Fruit fly (Drosophila melanogaster) whole organism, embryonic: Measurements from ENCODE around the gene CG7943.

ENCODE experiments used
- Adf1 ChIP-seq: fragments of 200-800 bp; sonication (Bioruptor generic); IDR thresholded peaks from 2 replicates; pipeline ENCODE4 v1.3.6; 2022; ENCODE audit warnings: missing biosample characterization, missing genetic modification characterization
- Atf6 ChIP-seq: fragments of 200-800 bp; sonication (Bioruptor generic); IDR thresholded peaks from 2 replicates; pipeline ENCODE4 v1.3.6; 2022; ENCODE audit warnings: missing biosample characterization, missing genetic modification characterization
- Awh ChIP-seq: fragments of 200-800 bp; sonication (Bioruptor generic); IDR thresholded peaks from 2 replicates; pipeline ENCODE4, ENCODE4 v1.3.6; 2022; ENCODE audit warnings: missing biosample characterization, missing genetic modification characterization
- CG1024 ChIP-seq: fragments of 200-800 bp; sonication (Bioruptor generic); IDR thresholded peaks from 2 replicates; pipeline ENCODE4 v1.3.6; 2022; ENCODE audit warnings: missing biosample characterization, missing genetic modification characterization
- CG10654 ChIP-seq: fragments of 200-800 bp; sonication (Bioruptor generic); optimal IDR thresholded peaks from 2 replicates; lab custom pipeline; 2016; ENCODE audit warnings: missing biosample characterization, missing genetic modification characterization
- CG11560 ChIP-seq: fragments of 200-800 bp; sonication (Bioruptor generic); IDR thresholded peaks from 3 replicates; pipeline ENCODE4 v1.3.6; 2022; ENCODE audit warnings: missing biosample characterization, missing genetic modification characterization
- CG12071 ChIP-seq: fragments of 200-800 bp; sonication (Bioruptor generic); optimal IDR thresholded peaks from 3 replicates; lab custom pipeline; 2018; ENCODE audit warnings: missing biosample characterization, mild to moderate bottlenecking, missing genetic modification characterization
- CG12236 ChIP-seq: fragments of 200-800 bp; sonication (Bioruptor generic); optimal IDR thresholded peaks from 2 replicates; lab custom pipeline; 2016; ENCODE audit warnings: missing biosample characterization, missing genetic modification characterization
- CG14014 ChIP-seq: fragments of 200-800 bp; sonication (Bioruptor generic); IDR thresholded peaks from 2 replicates; pipeline ENCODE4 v1.3.6; 2022; ENCODE audit warnings: missing biosample characterization, missing genetic modification characterization
- CG1603 ChIP-seq: fragments of 200-800 bp; sonication (Bioruptor generic); optimal IDR thresholded peaks from 2 replicates; lab custom pipeline; 2019; ENCODE audit warnings: missing biosample characterization, mild to moderate bottlenecking, missing genetic modification characterization, moderate library complexity
- CG16779 ChIP-seq: fragments of 200-800 bp; sonication (Bioruptor generic); IDR thresholded peaks from 2 replicates; pipeline ENCODE4 v1.3.6; 2022; ENCODE audit warnings: missing biosample characterization, missing genetic modification characterization
- CG16815 ChIP-seq: fragments of 200-800 bp; sonication (Bioruptor generic); optimal IDR thresholded peaks from 3 replicates; lab custom pipeline; 2017; ENCODE audit warnings: missing biosample characterization, mild to moderate bottlenecking, missing genetic modification characterization
- CG17612 ChIP-seq: fragments of 200-800 bp; sonication (Bioruptor generic); IDR thresholded peaks from 2 replicates; pipeline ENCODE4 v1.3.6; 2022; ENCODE audit warnings: missing biosample characterization, missing genetic modification characterization
- CG17829 ChIP-seq: fragments of 200-800 bp; optimal IDR thresholded peaks from 2 replicates; lab custom pipeline; 2019; ENCODE audit warnings: missing biosample characterization, mild to moderate bottlenecking, missing genetic modification characterization, moderate library complexity
- CG17912 ChIP-seq: fragments of 200-800 bp; sonication (Bioruptor generic); optimal IDR thresholded peaks from 2 replicates; lab custom pipeline; 2018; ENCODE audit warnings: missing biosample characterization, mild to moderate bottlenecking, missing genetic modification characterization
- CG30431 ChIP-seq: fragments of 200-800 bp; sonication (Bioruptor generic); optimal IDR thresholded peaks from 2 replicates; lab custom pipeline; 2017; ENCODE audit warnings: missing biosample characterization, missing genetic modification characterization
- CG31441 ChIP-seq: fragments of 200-800 bp; sonication (Bioruptor generic); IDR thresholded peaks from 2 replicates; pipeline ENCODE4 v1.3.6; 2022; ENCODE audit warnings: missing biosample characterization, missing genetic modification characterization
- CG32772 ChIP-seq: fragments of 200-800 bp; sonication (Bioruptor generic); IDR thresholded peaks from 2 replicates; pipeline ENCODE4 v1.3.6; 2022; ENCODE audit warnings: missing biosample characterization, missing genetic modification characterization
- CG3281 ChIP-seq: fragments of 200-800 bp; sonication (Bioruptor generic); optimal IDR thresholded peaks from 3 replicates; lab custom pipeline; 2017; ENCODE audit warnings: missing biosample characterization, mild to moderate bottlenecking, missing genetic modification characterization
- CG34224 ChIP-seq: fragments of 200-800 bp; sonication (Bioruptor generic); IDR thresholded peaks from 3 replicates; pipeline ENCODE4 v1.3.6; 2022; ENCODE audit warnings: missing biosample characterization, missing genetic modification characterization; ENCODE audit not compliant: partially characterized antibody
- CG3995 ChIP-seq: fragments of 200-800 bp; sonication (Bioruptor generic); optimal IDR thresholded peaks from 3 replicates; lab custom pipeline; 2016; ENCODE audit warnings: missing biosample characterization, missing genetic modification characterization
- CG4404 ChIP-seq: fragments of 200-800 bp; sonication (Bioruptor generic); IDR thresholded peaks from 2 replicates; pipeline ENCODE4 v1.3.6; 2022; ENCODE audit warnings: missing biosample characterization, missing genetic modification characterization
- CG4820 ChIP-seq: fragments of 200-800 bp; sonication (Bioruptor generic); optimal IDR thresholded peaks from 3 replicates; lab custom pipeline; 2016; ENCODE audit warnings: missing biosample characterization, missing genetic modification characterization
- CG6689 ChIP-seq: fragments of 200-800 bp; sonication (Bioruptor generic); IDR thresholded peaks from 2 replicates; pipeline ENCODE4 v1.3.6; 2022; ENCODE audit warnings: missing biosample characterization, missing genetic modification characterization
- CG7928 ChIP-seq: fragments of 200-800 bp; sonication (Bioruptor generic); optimal IDR thresholded peaks from 2 replicates; lab custom pipeline; 2017; ENCODE audit warnings: missing biosample characterization, mild to moderate bottlenecking, missing genetic modification characterization
- Doc3 ChIP-seq: fragments of 200-800 bp; sonication (Bioruptor generic); IDR thresholded peaks from 3 replicates; pipeline ENCODE4 v1.3.6; 2022; ENCODE audit warnings: missing biosample characterization, missing genetic modification characterization; ENCODE audit not compliant: partially characterized antibody
- Eip74EF ChIP-seq, 2 experiments: fragments of 200-800 bp in 1 of 2; fragments of >200 bp in 1 of 2; sonication (Bioruptor generic) in 1 of 2; optimal IDR thresholded peaks; 2 replicates each; lab custom pipeline; 2017 to 2019; ENCODE audit warnings: missing biosample characterization in 2 of 2, missing genetic modification characterization in 2 of 2, mild to moderate bottlenecking in 1 of 2, moderate library complexity in 1 of 2
- Gug ChIP-seq: fragments of 200-800 bp; sonication (Bioruptor generic); IDR thresholded peaks from 4 replicates; pipeline ENCODE4 v1.3.6; 2022; ENCODE audit warnings: missing biosample characterization, missing genetic modification characterization
- Lim3 ChIP-seq: fragments of 200-800 bp; sonication (Bioruptor generic); IDR thresholded peaks from 2 replicates; pipeline ENCODE4 v1.3.6; 2022; ENCODE audit warnings: missing biosample characterization, missing genetic modification characterization
- Nf-YB ChIP-seq: fragments of 200-800 bp; sonication (Bioruptor generic); optimal IDR thresholded peaks from 3 replicates; lab custom pipeline; 2019; ENCODE audit warnings: missing biosample characterization, mild to moderate bottlenecking, missing genetic modification characterization, moderate library complexity
- Poxn ChIP-seq: fragments of 200-800 bp; sonication (Bioruptor generic); IDR thresholded peaks from 2 replicates; pipeline ENCODE4 v1.3.6; 2022; ENCODE audit warnings: missing biosample characterization, missing genetic modification characterization
- Sox102F ChIP-seq: fragments of 200-800 bp; sonication (Bioruptor generic); optimal IDR thresholded peaks from 2 replicates; lab custom pipeline; 2018; ENCODE audit warnings: missing biosample characterization, mild to moderate bottlenecking, missing genetic modification characterization, moderate library complexity
- Sry-β ChIP-seq: fragments of 200-800 bp; sonication (Bioruptor generic); optimal IDR thresholded peaks from 2 replicates; lab custom pipeline; 2018; ENCODE audit warnings: missing biosample characterization, mild to moderate bottlenecking, missing genetic modification characterization, moderate library complexity
- aop ChIP-seq: fragments of 200-800 bp; sonication (Bioruptor generic); IDR thresholded peaks from 2 replicates; pipeline ENCODE4 v1.3.6; 2022; ENCODE audit warnings: missing biosample characterization, missing genetic modification characterization
- bab2 ChIP-seq: fragments of 200-800 bp; sonication (Bioruptor generic); optimal IDR thresholded peaks from 2 replicates; lab custom pipeline; 2016; ENCODE audit warnings: missing biosample characterization, missing genetic modification characterization
- cad ChIP-seq: fragments of >200 bp; optimal IDR thresholded peaks from 2 replicates; lab custom pipeline; 2017; ENCODE audit warnings: missing biosample characterization, missing genetic modification characterization
- cato ChIP-seq: fragments of 200-800 bp; sonication (Bioruptor generic); optimal IDR thresholded peaks from 2 replicates; lab custom pipeline; 2016; ENCODE audit warnings: missing biosample characterization, missing genetic modification characterization, borderline replicate concordance
- da ChIP-seq: fragments of 200-800 bp; sonication (Bioruptor generic); optimal IDR thresholded peaks from 2 replicates; lab custom pipeline; 2016; ENCODE audit warnings: missing biosample characterization, missing genetic modification characterization
- dan ChIP-seq: fragments of 200-800 bp; sonication (Bioruptor generic); IDR thresholded peaks from 2 replicates; pipeline ENCODE4 v1.3.6; 2022; ENCODE audit warnings: missing biosample characterization, missing genetic modification characterization
- dimm ChIP-seq: fragments of 200-800 bp; sonication (Bioruptor generic); IDR thresholded peaks from 2 replicates; pipeline ENCODE4 v1.3.6; 2022; ENCODE audit warnings: missing biosample characterization, missing genetic modification characterization
- dmrt11E ChIP-seq: fragments of 200-800 bp; sonication (Bioruptor generic); optimal IDR thresholded peaks from 3 replicates; lab custom pipeline; 2018; ENCODE audit warnings: missing biosample characterization, mild to moderate bottlenecking, missing genetic modification characterization, moderate library complexity
- dmrt99B ChIP-seq: fragments of 200-800 bp; sonication (Bioruptor generic); optimal IDR thresholded peaks from 2 replicates; lab custom pipeline; 2018; ENCODE audit warnings: missing biosample characterization, mild to moderate bottlenecking, missing genetic modification characterization, moderate library complexity
- emc ChIP-seq: fragments of 200-800 bp; sonication (Bioruptor generic); optimal IDR thresholded peaks from 2 replicates; lab custom pipeline; 2016; ENCODE audit warnings: missing biosample characterization, missing genetic modification characterization
- fd96Cb ChIP-seq: fragments of 200-800 bp; sonication (Bioruptor generic); optimal IDR thresholded peaks from 2 replicates; lab custom pipeline; 2018; ENCODE audit warnings: missing biosample characterization, mild to moderate bottlenecking, missing genetic modification characterization, moderate library complexity
- gt ChIP-seq: fragments of 200-800 bp; sonication (Bioruptor generic); IDR thresholded peaks from 2 replicates; pipeline ENCODE4 v1.3.6; 2022; ENCODE audit warnings: missing biosample characterization, missing genetic modification characterization
- hth ChIP-seq: fragments of >200 bp; optimal IDR thresholded peaks from 2 replicates; lab custom pipeline; 2017; ENCODE audit warnings: inconsistent platforms
- pita ChIP-seq: fragments of 200-800 bp; sonication (Bioruptor generic); optimal IDR thresholded peaks from 2 replicates; lab custom pipeline; 2017; ENCODE audit warnings: missing biosample characterization, mild to moderate bottlenecking, missing genetic modification characterization
- run ChIP-seq: fragments of 200-800 bp; sonication (Bioruptor generic); optimal IDR thresholded peaks from 3 replicates; lab custom pipeline; 2018; ENCODE audit warnings: missing biosample characterization, mild to moderate bottlenecking, missing genetic modification characterization
- sima ChIP-seq: fragments of 200-800 bp; sonication (Bioruptor generic); optimal IDR thresholded peaks from 2 replicates; lab custom pipeline; 2016; ENCODE audit warnings: missing biosample characterization, missing genetic modification characterization
- sob ChIP-seq: fragments of 200-800 bp; sonication (Bioruptor generic); IDR thresholded peaks from 2 replicates; pipeline ENCODE4 v1.3.6; 2022; ENCODE audit warnings: missing biosample characterization, missing genetic modification characterization
- ssp ChIP-seq: fragments of 200-800 bp; sonication (Bioruptor generic); IDR thresholded peaks from 2 replicates; pipeline ENCODE4 v1.3.6; 2022; ENCODE audit warnings: missing biosample characterization, missing genetic modification characterization
- tup ChIP-seq: fragments of 200-800 bp; sonication (Bioruptor generic); optimal IDR thresholded peaks from 2 replicates; lab custom pipeline; 2016; ENCODE audit warnings: missing biosample characterization, mild to moderate bottlenecking, missing genetic modification characterization, moderate library complexity

Gene CG7943

DNA sequence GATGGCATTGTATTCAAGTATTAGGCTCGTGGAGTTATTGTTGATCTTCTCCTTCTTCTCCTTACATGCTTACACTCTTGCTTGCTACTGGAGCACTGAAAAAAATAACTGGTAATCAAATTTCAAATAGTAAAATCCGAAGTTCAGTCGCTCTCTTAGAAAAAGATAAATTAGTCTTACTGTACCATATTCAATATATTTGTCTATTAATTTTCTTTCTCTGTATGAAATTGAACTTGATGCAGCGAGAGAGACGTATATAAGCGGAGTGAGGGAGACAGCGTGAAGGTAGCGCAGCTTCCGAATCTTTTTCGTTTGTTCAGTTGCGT lies 14.8 kb downstream of the CG7943 start (continued):
- TF ChIP-seq Atf6 (GFP tag; lab: Robert Waterston, UW) (peak; percentile 90), ssp (peak; percentile 78), Gug (peak; percentile 83), CG32772 (GFP tag; lab: Robert Waterston, UW) (peak; percentile 91), CG16815 (GFP tag; lab: Kevin White, UChicago) (peak; percentile 27), Awh (GFP tag; lab: Robert Waterston, UW) (peak; percentile 95), Adf1 (GFP tag; lab: Robert Waterston, UW) (peak; percentile 40; the same call in 1 of the 2 replicates), CG17829 (tag; lab: Kevin White, UChicago) (peak; percentile 89), dimm (GFP tag; lab: Robert Waterston, UW) (peak; percentile 78), CG1603 (tag; lab: Kevin White, UChicago) (peak; percentile 93), dmrt11E (tag; lab: Kevin White, UChicago) (peak; percentile 58), dan (GFP tag; lab: Robert Waterston, UW) (no peak), CG7928 (peak; percentile 17), CG3995 (GFP tag; lab: Kevin White, UChicago) (no peak), CG17612 (peak; percentile 75), CG4404 (peak; percentile 57), CG10654 (GFP tag; lab: Kevin White, UChicago) (peak; percentile 90), emc (GFP tag; lab: Kevin White, UChicago) (peak; percentile 79), gt (GFP tag; lab: Robert Waterston, UW) (peak; percentile 77), pita (no peak), CG14014 (GFP tag; lab: Robert Waterston, UW) (peak; percentile 92), fd96Cb (peak; percentile 94), CG1024 (GFP tag; lab: Robert Waterston, UW) (peak; percentile 93), cato (GFP tag; lab: Kevin White, UChicago) (peak; percentile 5), CG12236 (GFP tag; lab: Kevin White, UChicago) (no peak), CG6689 (GFP tag; lab: Robert Waterston, UW) (peak; percentile 90), Nf-YB (GFP tag; lab: Kevin White, UChicago) (peak; percentile 43), CG34224 (GFP tag; lab: Robert Waterston, UW) (no peak), run (tag; lab: Kevin White, UChicago) (peak; percentile 88), Lim3 (GFP tag; lab: Robert Waterston, UW) (peak; percentile 74), CG4820 (peak; percentile 90), dmrt99B (peak; percentile 95), sima (GFP tag; lab: Kevin White, UChicago) (peak; percentile 88), Sox102F (peak; percentile 88), Eip74EF (GFP tag; optimal IDR thresholded peaks at IDR 0.05; lab: Kevin White, UChicago) (peak in 1 of 2 experiments; percentile 87), CG17912 (no peak), aop (GFP tag; lab: Robert Waterston, UW) (peak; percentile 73), CG11560 (tag; lab: Robert Waterston, UW) (0 out of 3 replicates have a peak, but pooled peaks have one; percentile 23), tup (GFP tag; lab: Kevin White, UChicago) (peak; percentile 71), Doc3 (GFP tag; lab: Robert Waterston, UW) (no peak), CG3281 (peak; percentile 72), da (GFP tag; lab: Kevin White, UChicago) (no peak), CG30431 (peak; percentile 42), cad (GFP tag; lab: Kevin White, UChicago) (no peak), Poxn (GFP tag; lab: Robert Waterston, UW) (no peak), Sry-β (GFP tag; lab: Kevin White, UChicago) (peak; percentile 59), bab2 (GFP tag; lab: Kevin White, UChicago) (peak; percentile 87), CG31441 (GFP tag; lab: Robert Waterston, UW) (peak; percentile 82), sob (GFP tag; lab: Robert Waterston, UW) (peak; percentile 88), hth (no peak), CG16779 (GFP tag; lab: Robert Waterston, UW) (0 out of 2 replicates have a peak, but pooled peaks have one; percentile 59), CG12071 (GFP tag; lab: Kevin White, UChicago) (peak; percentile 89)
